Worm (Caenorhabditis elegans): ENCODE measurements around the gene D2023.4.
"Not testable (repeated sequence)": the region's sequence is repeated elsewhere in the genome, so short reads cannot be mapped to it uniquely, and the experiment has no call there.

Gene D2023.4

DNA sequence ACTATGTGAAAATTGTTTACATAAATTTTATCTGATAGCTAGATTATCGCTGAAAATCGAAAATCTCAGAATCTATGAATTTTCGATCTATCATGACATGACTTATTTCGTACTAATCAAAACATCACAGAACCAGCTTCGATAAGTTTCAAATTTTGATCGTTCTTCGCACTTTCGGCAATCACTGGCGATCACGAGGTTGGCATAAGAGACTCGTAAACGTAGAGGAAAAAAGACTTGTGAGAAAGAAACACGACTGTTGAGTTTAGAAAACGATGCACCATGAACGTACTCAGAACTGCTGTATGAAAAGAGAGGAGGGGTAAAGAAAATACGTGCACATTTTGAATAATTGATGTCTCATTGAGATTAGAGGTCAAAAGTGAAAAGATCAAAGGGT is 1.6 kb downstream of the D2023.4 start (continued):
- peak in 1 of 2 experiments; percentile 88 for TF ChIP-seq mdl-1 (tag; optimal IDR thresholded peaks at IDR 0.05)
- TF ChIP-seq nhr-20 (tag; optimal IDR thresholded peaks at IDR 0.05) = peak; percentile 97
- TF ChIP-seq sup-37 (GFP tag; optimal IDR thresholded peaks at IDR 0.05) = peak; percentile 84
- TF ChIP-seq unc-130 (tag; optimal IDR thresholded peaks at IDR 0.05) = peak; percentile 88
- no peak for TF ChIP-seq ceh-90 (tag; optimal IDR thresholded peaks at IDR 0.05)
- peak in 2 of 3 experiments; percentile 40 to 44 for TF ChIP-seq ceh-82 (tag; optimal IDR thresholded peaks at IDR 0.05)
- TF ChIP-seq swsn-7 (tag; optimal IDR thresholded peaks at IDR 0.05) = peak; percentile 85
- TF ChIP-seq nhr-47 (tag; optimal IDR thresholded peaks at IDR 0.05) = peak; percentile 80
- TF ChIP-seq jun-1 (tag; optimal IDR thresholded peaks at IDR 0.05) = peak; percentile 53
- no peak for TF ChIP-seq nhr-84 (tag; optimal IDR thresholded peaks at IDR 0.05)
- TF ChIP-seq lin-13 (GFP tag; optimal IDR thresholded peaks at IDR 0.05) = peak; percentile 76
- TF ChIP-seq elt-3 (tag; optimal IDR thresholded peaks at IDR 0.05) = peak in 4 of 6 experiments; percentile 57 to 90 (median 86)
- TF ChIP-seq alr-1 (tag; optimal IDR thresholded peaks at IDR 0.05; ENCODE audit: borderline replicate concordance) = no peak
- peak; percentile 22 for TF ChIP-seq skn-1 (tag; optimal IDR thresholded peaks at IDR 0.05)
- peak; percentile 72 for TF ChIP-seq ceh-88 (GFP tag; IDR thresholded peaks at IDR 0.05)
- TF ChIP-seq irx-1 (tag; optimal IDR thresholded peaks at IDR 0.05) = peak; percentile 55
- TF ChIP-seq ztf-4 (tag; optimal IDR thresholded peaks at IDR 0.05) = peak; percentile 93
- TF ChIP-seq lin-14 (GFP tag; optimal IDR thresholded peaks at IDR 0.05) = peak; percentile 91
- peak; percentile 45 to 86 for TF ChIP-seq lin-35 (GFP tag; optimal IDR thresholded peaks at IDR 0.05)
- TF ChIP-seq nhr-90 (tag; optimal IDR thresholded peaks at IDR 0.05; ENCODE audit: poor library complexity) = peak; percentile 90
- peak; percentile 53 for TF ChIP-seq fos-1 (tag; optimal IDR thresholded peaks at IDR 0.05)
- peak; percentile 40 for TF ChIP-seq mef-2 (tag; optimal IDR thresholded peaks at IDR 0.05)
- TF ChIP-seq ama-1 (optimal IDR thresholded peaks at IDR 0.05) = peak; percentile 54
- no peak for TF ChIP-seq nhr-76 (tag; optimal IDR thresholded peaks at IDR 0.05)
- no peak for TF ChIP-seq hlh-17 (GFP tag; optimal IDR thresholded peaks at IDR 0.05; ENCODE audit: borderline replicate concordance)
- no peak for TF ChIP-seq C34B4.2 (tag; optimal IDR thresholded peaks at IDR 0.05)
- peak; percentile 75 to 81 for TF ChIP-seq lsy-2 (tag; optimal IDR thresholded peaks at IDR 0.05)
- TF ChIP-seq fkh-10 (GFP tag; optimal IDR thresholded peaks at IDR 0.05) = no peak
- peak; percentile 94 for TF ChIP-seq snu-23 (GFP tag; optimal IDR thresholded peaks at IDR 0.05)
- TF ChIP-seq C16A3.4 (tag; optimal IDR thresholded peaks at IDR 0.05) = peak; percentile 75
- peak; percentile 73 for TF ChIP-seq blmp-1 (tag; optimal IDR thresholded peaks at IDR 0.05)
- peak; percentile 50 for TF ChIP-seq hpl-2 (GFP tag; optimal IDR thresholded peaks at IDR 0.05)
- TF ChIP-seq egl-13 (tag; optimal IDR thresholded peaks at IDR 0.05) = peak; percentile 9
- peak; percentile 79 for TF ChIP-seq lin-39 (tag; optimal IDR thresholded peaks at IDR 0.05)

DNA sequence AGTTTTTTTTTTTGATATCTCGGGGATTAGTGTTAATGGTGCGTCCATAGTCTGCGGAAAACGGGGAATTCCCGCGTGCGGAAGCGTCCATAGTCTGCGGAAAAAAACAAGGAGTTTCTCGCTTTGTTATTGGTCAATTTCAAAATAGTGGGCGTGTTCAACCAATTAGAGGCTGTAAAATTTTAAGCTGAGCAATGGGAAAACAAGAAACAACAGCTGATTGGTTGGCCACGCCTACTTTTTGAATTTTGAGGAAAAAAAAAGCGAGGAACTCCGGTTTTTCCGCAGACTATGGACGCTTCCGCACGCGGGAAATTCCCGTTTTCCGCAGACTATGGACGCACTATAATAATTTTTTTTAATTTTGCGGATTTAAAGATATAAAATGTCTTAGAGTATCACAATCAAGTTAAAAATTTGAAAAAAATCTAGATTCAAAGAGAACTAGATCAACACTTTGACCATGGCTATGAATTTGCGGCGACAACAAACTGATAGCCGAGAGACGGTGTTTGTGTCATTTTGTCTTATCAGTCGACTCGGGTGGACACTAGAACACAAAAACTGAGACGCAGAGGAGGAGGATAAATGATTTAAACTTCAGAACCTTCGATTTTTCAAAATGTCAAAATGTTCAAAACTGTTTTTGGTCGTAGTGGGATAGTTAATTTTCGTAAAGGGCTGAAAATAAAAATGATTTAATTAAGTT is 2.3 kb downstream of the D2023.4 start:
- TF ChIP-seq lin-35 (GFP tag; optimal IDR thresholded peaks at IDR 0.05) (peak in 1 of 2 experiments; percentile 17), blmp-1 (tag; optimal IDR thresholded peaks at IDR 0.05) (peak; percentile 45), efl-1 (GFP tag; optimal IDR thresholded peaks at IDR 0.05 in 1 of 2) (peak in 1 of 2 experiments; percentile 58), elt-3 (tag; optimal IDR thresholded peaks at IDR 0.05) (peak in 2 of 6 experiments; percentile 27 to 66)
- TF ChIP-seq efl-1 (optimal IDR thresholded peaks at IDR 0.05) = not testable (repeated sequence)

DNA sequence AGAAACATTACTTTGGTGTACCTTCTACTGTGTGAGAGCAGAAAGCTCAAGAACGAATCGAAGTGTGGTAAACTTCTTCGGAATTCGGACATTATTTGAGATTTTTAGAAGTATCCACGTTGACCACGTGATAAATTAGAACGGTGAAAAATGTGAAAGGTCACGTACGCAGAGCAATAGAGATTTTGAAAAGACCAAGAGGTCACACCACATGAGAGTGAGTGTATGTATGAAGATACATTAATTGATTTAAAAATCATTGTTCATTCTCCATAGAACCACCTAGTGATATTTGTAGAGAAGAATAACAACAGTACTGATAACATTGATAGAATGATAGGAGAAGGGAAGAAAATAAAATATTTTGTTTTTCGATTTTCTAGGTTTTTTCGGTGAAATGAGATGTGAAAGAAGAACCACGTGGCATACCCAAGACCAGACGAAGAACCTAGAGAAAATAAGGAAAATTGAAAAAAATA is 3.1 kb downstream of the D2023.4 start, which contains the start of gene pyc-1:
pyc-1 (minus strand) TSS at position 69 of the 479 bp plus-strand sequence.
- TF ChIP-seq nhr-19 (GFP tag; conservative IDR thresholded peaks at IDR 0.05) (peak; percentile 88), nhr-47 (tag; optimal IDR thresholded peaks at IDR 0.05) (peak; percentile 38), swsn-7 (tag; optimal IDR thresholded peaks at IDR 0.05) (peak; percentile 34), lin-35 (GFP tag; optimal IDR thresholded peaks at IDR 0.05) (peak in 1 of 2 experiments; percentile 72), jun-1 (tag; optimal IDR thresholded peaks at IDR 0.05) (no peak), unc-130 (tag; optimal IDR thresholded peaks at IDR 0.05) (peak; percentile 55), irx-1 (tag; optimal IDR thresholded peaks at IDR 0.05) (no peak), alr-1 (tag; optimal IDR thresholded peaks at IDR 0.05; ENCODE audit: borderline replicate concordance) (no peak), C04F5.9 (tag; optimal IDR thresholded peaks at IDR 0.05) (no peak), lin-15B (tag; optimal IDR thresholded peaks at IDR 0.05) (no peak), ceh-82 (tag; optimal IDR thresholded peaks at IDR 0.05) (no peak), pax-3 (tag; optimal IDR thresholded peaks at IDR 0.05) (no peak), unc-62 (GFP tag; optimal IDR thresholded peaks at IDR 0.05) (no peak), snpc-4 (tag; optimal IDR thresholded peaks at IDR 0.05) (peak; percentile 8), zip-4 (GFP tag; optimal IDR thresholded peaks at IDR 0.05) (peak; percentile 13), C34B4.2 (tag; optimal IDR thresholded peaks at IDR 0.05) (no peak), nhr-71 (tag; optimal IDR thresholded peaks at IDR 0.05) (peak; percentile 93), unc-86 (tag; optimal IDR thresholded peaks at IDR 0.05) (no peak), egl-13 (tag; optimal IDR thresholded peaks at IDR 0.05) (no peak), mef-2 (tag; optimal IDR thresholded peaks at IDR 0.05) (no peak), ces-1 (GFP tag; optimal IDR thresholded peaks at IDR 0.05) (no peak), hpl-2 (GFP tag; optimal IDR thresholded peaks at IDR 0.05) (no peak), unc-98 (GFP tag; IDR thresholded peaks at IDR 0.05) (no peak), lin-13 (GFP tag; optimal IDR thresholded peaks at IDR 0.05) (no peak)
